Worm (Caenorhabditis elegans) whole organism, L2 larva: ENCODE measurements around the gene C54D10.9.

Experiments
- F13H6.1 ChIP-seq: sonication (generic microtip); optimal IDR thresholded peaks from 2 replicates; lab custom pipeline; 2016; ENCODE audit warnings: missing genetic modification characterization, missing compliant biosample characterization
- ama-1 ChIP-seq: fragments of 150-350 bp; optimal IDR thresholded peaks from 2 replicates; lab custom pipeline; 2018; ENCODE audit warnings: inconsistent platforms
- egl-27 ChIP-seq: sonication (generic microtip); optimal IDR thresholded peaks from 3 replicates; lab custom pipeline; 2017; ENCODE audit warnings: missing biosample characterization, missing genetic modification reagents, missing genetic modification characterization
- lin-11 ChIP-seq: fragments of 150-350 bp; sonication (generic microtip); optimal IDR thresholded peaks from 2 replicates; lab custom pipeline; 2014; ENCODE audit warnings: missing biosample characterization, missing genetic modification characterization, inconsistent platforms, mixed read lengths
- mab-5 ChIP-seq: fragments of 150-350 bp; optimal IDR thresholded peaks from 2 replicates; lab custom pipeline; 2014; ENCODE audit warnings: missing biosample characterization, missing genetic modification characterization
- mdl-1 ChIP-seq, 2 experiments: fragments of 150-350 bp in 1 of 2; sonication (generic microtip) in 1 of 2; optimal IDR thresholded peaks; 2 replicates each; lab custom pipeline; 2017; ENCODE audit warnings: missing biosample characterization in 2 of 2, missing genetic modification characterization in 2 of 2
- nhr-11 ChIP-seq: fragments of 150-350 bp; optimal IDR thresholded peaks from 2 replicates; lab custom pipeline; 2014; ENCODE audit warnings: missing biosample characterization, missing genetic modification characterization
- nhr-12 ChIP-seq: fragments of 150-350 bp; optimal IDR thresholded peaks from 2 replicates; lab custom pipeline; 2014; ENCODE audit warnings: missing biosample characterization, missing genetic modification characterization
- nhr-237 ChIP-seq: fragments of 150-350 bp; optimal IDR thresholded peaks from 2 replicates; lab custom pipeline; 2014; ENCODE audit warnings: missing biosample characterization, missing genetic modification characterization
- nhr-77 ChIP-seq: fragments of 150-350 bp; optimal IDR thresholded peaks from 2 replicates; lab custom pipeline; 2014; ENCODE audit warnings: missing biosample characterization, missing genetic modification characterization
- sma-9 ChIP-seq, 2 experiments: fragments of 150-350 bp in 1 of 2; sonication (generic microtip) in 1 of 2; optimal IDR thresholded peaks; 2 replicates each; lab custom pipeline; 2014 to 2016; ENCODE audit warnings: missing genetic modification characterization in 2 of 2, mild to moderate bottlenecking in 1 of 2, missing biosample characterization in 1 of 2, missing compliant biosample characterization in 1 of 2, missing genetic modification reagents in 1 of 2, moderate library complexity in 1 of 2
- unc-55 ChIP-seq: fragments of 150-350 bp; sonication (generic microtip); optimal IDR thresholded peaks from 3 replicates; lab custom pipeline; 2014; ENCODE audit warnings: missing biosample characterization, missing genetic modification reagents, missing genetic modification characterization
- zag-1 ChIP-seq: fragments of 150-350 bp; optimal IDR thresholded peaks from 2 replicates; lab custom pipeline; 2014; ENCODE audit warnings: missing biosample characterization, missing genetic modification characterization
- ztf-4 ChIP-seq: fragments of 150-350 bp; optimal IDR thresholded peaks from 2 replicates; lab custom pipeline; 2014; ENCODE audit warnings: missing biosample characterization, missing genetic modification characterization

- TF ChIP-seq sma-9 (GFP tag; optimal IDR thresholded peaks at IDR 0.05; lab: Kevin White, UChicago) (no peak), sma-9 (tag; optimal IDR thresholded peaks at IDR 0.05; lab: Kevin White, UChicago) (no peak), nhr-77 (tag; lab: Kevin White, UChicago) (no peak), ztf-4 (no peak), nhr-12 (tag; lab: Kevin White, UChicago) (no peak), ama-1 (no peak), F13H6.1 (tag; lab: Kevin White, UChicago) (no peak), nhr-11 (tag; lab: Kevin White, UChicago) (no peak), zag-1 (tag; lab: Kevin White, UChicago) (no peak), egl-27 (tag; lab: Kevin White, UChicago) (no peak), lin-11 (no peak), unc-55 (GFP tag; lab: Kevin White, UChicago) (no peak), mdl-1 (tag; optimal IDR thresholded peaks at IDR 0.05; lab: Kevin White, UChicago) (no peak), mab-5 (tag; lab: Kevin White, UChicago) (no peak), nhr-237 (no peak)
Observed at ce11 chrV:12402355-12402754, 44.6 kb upstream of the C54D10.9 start, which contains the start of gene K01D12.8.
